Fruit fly (Drosophila melanogaster): ENCODE results near the gene shtd.

shtd gene

DNA sequence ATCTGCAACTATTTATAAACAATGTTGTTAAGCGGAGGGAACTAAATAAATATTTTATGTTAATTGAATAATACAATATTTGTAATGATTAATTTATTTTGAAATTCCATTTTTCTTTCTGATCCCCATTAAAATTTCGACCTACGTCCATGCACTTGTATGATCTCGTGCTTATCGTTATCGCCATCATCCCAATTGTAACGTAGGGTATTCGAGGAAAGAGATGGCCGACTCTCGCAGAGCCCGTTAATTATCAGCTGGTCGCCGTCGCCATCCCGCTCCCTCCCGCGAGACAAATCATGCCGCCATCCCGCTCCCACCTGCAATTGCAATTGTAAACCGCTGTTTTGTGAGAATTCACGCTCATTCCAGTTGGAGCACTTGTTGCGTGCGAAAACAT is 9.1 kb downstream of the shtd start, which contains the start of gene CG11655 (continued):
- no peak for TF ChIP-seq Hmr (GFP tag; optimal IDR thresholded peaks at IDR 0.05)
- TF ChIP-seq danr (GFP tag; IDR thresholded peaks at IDR 0.05), result 0 out of 2 replicates have a peak, but pooled peaks have one; percentile 24
- no peak for TF ChIP-seq CG7928 (GFP tag; optimal IDR thresholded peaks at IDR 0.05)
- TF ChIP-seq Hr39 (optimal IDR thresholded peaks at IDR 0.05), result no peak
- TF ChIP-seq bbx (GFP tag; IDR thresholded peaks at IDR 0.05; ENCODE audit: partially characterized antibody), result no peak
- no peak for TF ChIP-seq br (optimal IDR thresholded peaks at IDR 0.05)

DNA sequence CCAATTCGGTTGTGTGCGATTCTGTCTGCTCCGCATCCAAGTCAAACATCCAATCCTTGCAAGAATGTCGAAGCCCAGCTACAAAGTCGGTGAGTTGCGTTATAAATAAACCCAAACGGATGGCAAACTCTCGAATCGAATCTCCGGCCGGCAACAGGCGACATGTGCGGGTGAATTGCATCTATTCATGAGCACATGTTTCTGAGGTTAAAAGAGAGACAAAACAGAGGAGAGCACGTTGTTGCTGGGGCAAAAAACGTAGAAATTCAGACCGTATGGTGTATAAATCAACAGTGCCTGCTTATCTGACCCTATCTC is 12.0 kb downstream of the shtd start:
- TF ChIP-seq Bgb (GFP tag; IDR thresholded peaks at IDR 0.05; ENCODE audit: partially characterized antibody) (peak; percentile 20; the same call in 1 of the 2 replicates), sna (GFP tag; IDR thresholded peaks at IDR 0.05; ENCODE audit: partially characterized antibody) (peak; percentile 9; the same call in 1 of the 2 replicates), CG4360 (GFP tag; IDR thresholded peaks at IDR 0.05) (no peak), trem (tag; optimal IDR thresholded peaks at IDR 0.05) (no peak), bigmax (GFP tag; optimal IDR thresholded peaks at IDR 0.05) (peak; percentile 3), MESR4 (GFP tag; optimal IDR thresholded peaks at IDR 0.05) (peak; percentile 44), chm (GFP tag; IDR thresholded peaks at IDR 0.05) (0 out of 2 replicates have a peak, but pooled peaks have one; percentile 6), CG34422 (GFP tag; IDR thresholded peaks at IDR 0.05) (peak; percentile 47; the same call in 1 of the 3 replicates), z (GFP tag; IDR thresholded peaks at IDR 0.05) (no peak)

DNA sequence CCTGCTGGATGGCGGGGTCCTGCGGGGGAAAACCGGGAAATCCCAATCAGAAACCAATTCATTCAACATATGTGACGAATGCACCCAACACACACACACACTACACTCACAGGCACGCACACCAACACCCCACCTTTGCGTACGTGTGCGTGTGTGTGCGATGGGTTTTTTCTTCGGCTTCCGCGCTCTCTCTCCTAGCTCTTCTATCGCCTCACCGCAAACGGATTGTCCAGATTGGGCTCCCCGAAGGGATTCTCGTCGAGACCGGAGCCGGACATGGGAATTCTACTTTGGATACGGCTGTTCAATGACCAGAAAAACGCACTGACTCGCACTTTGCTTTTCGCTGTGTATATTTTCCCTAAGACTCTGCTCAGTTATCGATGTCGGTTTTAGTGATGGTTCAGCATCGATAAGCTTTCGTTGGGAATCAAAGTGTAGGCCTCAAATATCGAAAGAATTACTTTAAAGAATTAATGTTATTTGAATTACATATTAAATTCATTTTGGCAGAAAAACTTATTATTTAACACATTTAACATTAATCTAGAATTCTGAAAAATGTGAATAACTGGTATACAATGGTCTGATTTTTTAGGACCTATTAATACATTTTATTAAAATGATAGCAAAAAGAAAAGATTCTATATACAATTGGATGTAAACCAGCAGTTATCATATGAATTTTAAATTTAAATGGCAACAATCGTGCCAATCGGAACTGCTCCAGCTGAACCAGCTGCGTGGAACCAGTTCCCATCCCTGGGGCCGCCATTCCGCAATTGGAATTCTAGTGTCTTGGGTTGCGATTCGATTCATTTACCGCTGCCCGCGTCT is 12.5 kb downstream of the shtd start, which contains the start of the genes Scamp and Ahcy:
TSS of gene Scamp (minus strand) at position 394 of the 837 bp plus-strand sequence.
TSS of gene Ahcy (plus strand) at position 772 of the 837 bp plus-strand sequence.
- peak; percentile 59 for TF ChIP-seq CG13287 (GFP tag; IDR thresholded peaks at IDR 0.05; ENCODE audit: partially characterized antibody)
- TF ChIP-seq Doc3 (GFP tag; IDR thresholded peaks at IDR 0.05; ENCODE audit: partially characterized antibody), result 0 out of 3 replicates have a peak, but pooled peaks have one; percentile 42
- no peak for TF ChIP-seq CG12071 (GFP tag; optimal IDR thresholded peaks at IDR 0.05)
- peak; percentile 30 for TF ChIP-seq CG30403 (GFP tag; optimal IDR thresholded peaks at IDR 0.05)
- peak; percentile 81 for TF ChIP-seq CG7928 (GFP tag; optimal IDR thresholded peaks at IDR 0.05)
- peak; percentile 17; the same call in 1 of the 3 replicates for TF ChIP-seq Opbp (GFP tag; IDR thresholded peaks at IDR 0.05; ENCODE audit: partially characterized antibody)
- TF ChIP-seq BEAF-32 (GFP tag; optimal IDR thresholded peaks at IDR 0.05), result peak; percentile 75
- TF ChIP-seq CG42726 (GFP tag; IDR thresholded peaks at IDR 0.05; ENCODE audit: partially characterized antibody), result no peak
- TF ChIP-seq Myb (GFP tag; optimal IDR thresholded peaks at IDR 0.05), result peak; percentile 22
- TF ChIP-seq crc (GFP tag; optimal IDR thresholded peaks at IDR 0.05), result no peak
- peak; percentile 27 for TF ChIP-seq CG7556 (GFP tag; optimal IDR thresholded peaks at IDR 0.05)
- TF ChIP-seq fu2 (GFP tag; optimal IDR thresholded peaks at IDR 0.05), result no peak
- peak; percentile 46; the same call in 2 of the 3 replicates for TF ChIP-seq row (GFP tag; IDR thresholded peaks at IDR 0.05)
- TF ChIP-seq CG12236 (GFP tag; optimal IDR thresholded peaks at IDR 0.05), result no peak
- peak; percentile 44; the same call in 1 of the 2 replicates for TF ChIP-seq inv (GFP tag; IDR thresholded peaks at IDR 0.05; ENCODE audit: partially characterized antibody)
- no peak for TF ChIP-seq Abd-B (GFP tag; optimal IDR thresholded peaks at IDR 0.05)
- TF ChIP-seq Med (GFP tag), result peak; percentile 66
- TF ChIP-seq Sin3A (optimal IDR thresholded peaks at IDR 0.05), result peak; percentile 34
- TF ChIP-seq CG4328 (GFP tag; optimal IDR thresholded peaks at IDR 0.05), result no peak
- TF ChIP-seq tin (GFP tag; optimal IDR thresholded peaks at IDR 0.05), result no peak
- peak; percentile 77 for TF ChIP-seq CG2116 (GFP tag; optimal IDR thresholded peaks at IDR 0.05)
- peak; percentile 59 for TF ChIP-seq Meics (GFP tag; optimal IDR thresholded peaks at IDR 0.05)
- TF ChIP-seq tgo (GFP tag; IDR thresholded peaks at IDR 0.05), result no peak
- peak; percentile 48; the same call in 2 of the 3 replicates for TF ChIP-seq CG16813 (GFP tag; IDR thresholded peaks at IDR 0.05; ENCODE audit: partially characterized antibody)
- peak; percentile 48 for TF ChIP-seq CG9727 (GFP tag; optimal IDR thresholded peaks at IDR 0.05)
- TF ChIP-seq CG31388 (GFP tag; optimal IDR thresholded peaks at IDR 0.05), result no peak
- TF ChIP-seq CG12769 (tag; optimal IDR thresholded peaks at IDR 0.05), result peak; percentile 15
- peak; percentile 4 for TF ChIP-seq Deaf1 (tag; optimal IDR thresholded peaks at IDR 0.05)
- TF ChIP-seq Trl (optimal IDR thresholded peaks at IDR 0.05), result peak; percentile 11 to 35
- TF ChIP-seq Trl (GFP tag; optimal IDR thresholded peaks at IDR 0.05), result no peak
- peak; percentile 15 for TF ChIP-seq Ets97D (GFP tag; optimal IDR thresholded peaks at IDR 0.05)
- TF ChIP-seq esg (GFP tag; conservative IDR thresholded peaks at IDR 0.05), result no peak
- no peak for TF ChIP-seq da (GFP tag; optimal IDR thresholded peaks at IDR 0.05)

Measured in whole organism, embryonic.